Worm (Caenorhabditis elegans) whole organism, young adult: Measurements from ENCODE around the gene T28A8.2.

Experiments used
- F52B5.7 ChIP-seq: sonication (generic microtip); optimal IDR thresholded peaks from 2 replicates; lab custom pipeline; 2016; ENCODE audit warnings: mild to moderate bottlenecking, missing genetic modification characterization, missing compliant biosample characterization
- ama-1 ChIP-seq, 3 experiments: fragments of 150-350 bp in 1 of 3; sonication (generic microtip) in 2 of 3; optimal IDR thresholded peaks; 2 replicates each; lab custom pipeline; 2014 to 2018; ENCODE audit warnings: missing biosample characterization in 2 of 3, missing genetic modification characterization in 2 of 3, missing genetic modification reagents in 2 of 3
- madf-10 ChIP-seq: sonication (generic microtip); optimal IDR thresholded peaks from 2 replicates; lab custom pipeline; 2016; ENCODE audit warnings: mild to moderate bottlenecking, missing genetic modification characterization, missing compliant biosample characterization
- pha-4 ChIP-seq: fragments of 150-350 bp; sonication (generic microtip); optimal IDR thresholded peaks from 2 replicates; lab custom pipeline; 2014; ENCODE audit warnings: missing biosample characterization, missing genetic modification reagents, missing genetic modification characterization
- snpc-4 ChIP-seq, 5 experiments: fragments of 150-350 bp in 1 of 5; sonication (generic microtip) in 4 of 5; optimal IDR thresholded peaks; 2 replicates each; lab custom pipeline; 2014 to 2018; ENCODE audit warnings: missing genetic modification characterization in 5 of 5, missing biosample characterization in 3 of 5, antibody characterized with exemption in 2 of 5, mild to moderate bottlenecking in 2 of 5, missing compliant biosample characterization in 2 of 5, missing genotype in 2 of 5, moderate library complexity in 2 of 5, missing genetic modification reagents in 1 of 5

DNA sequence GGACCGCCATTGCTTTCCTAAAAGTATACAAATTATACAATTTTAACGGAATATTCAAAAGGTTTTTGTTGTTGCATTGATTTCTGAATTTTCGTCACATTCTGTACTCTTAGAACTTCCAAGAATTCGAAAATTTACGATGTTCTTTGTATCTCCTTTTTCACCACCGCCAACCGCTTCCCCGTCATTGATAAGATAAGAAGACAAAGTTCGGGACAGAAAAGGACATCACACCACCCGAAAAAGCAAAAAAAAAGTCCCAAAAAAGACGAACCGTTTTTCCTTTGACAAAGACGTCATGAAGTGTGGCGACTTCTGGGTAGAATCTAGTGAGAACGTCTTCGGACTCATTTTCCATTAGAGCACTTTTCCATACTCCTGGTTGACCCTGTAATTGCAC, 47.0 kb upstream of the T28A8.2 start:
- TF ChIP-seq ama-1 (optimal IDR thresholded peaks at IDR 0.05; lab: Kevin White, UChicago) (no peak), ama-1 (GFP tag; optimal IDR thresholded peaks at IDR 0.05; lab: Kevin White, UChicago) (no peak), madf-10 (tag; lab: Kevin White, UChicago) (no peak), pha-4 (tag; lab: Kevin White, UChicago) (no peak), F52B5.7 (tag; lab: Kevin White, UChicago) (no peak), snpc-4 (GFP tag; optimal IDR thresholded peaks at IDR 0.05; lab: Kevin White, UChicago) (no peak), snpc-4 (tag; optimal IDR thresholded peaks at IDR 0.05; lab: Kevin White, UChicago) (no peak)
